Worm (Caenorhabditis elegans) whole organism, L4/young adult: ENCODE data around the gene lin-18.

Experiments
- W03F9.2 ChIP-seq: fragments of 150-350 bp; optimal IDR thresholded peaks from 2 replicates; lab custom pipeline; 2014; ENCODE audit warnings: missing biosample characterization, missing genetic modification characterization
- him-1 ChIP-seq: sonication (generic microtip); optimal IDR thresholded peaks from 2 replicates; lab custom pipeline; 2016; ENCODE audit warnings: missing genotype, missing genetic modification reagents, missing genetic modification characterization, missing compliant biosample characterization

- TF ChIP-seq him-1: no peak
- no peak for TF ChIP-seq W03F9.2
Observed at ce11 chrX:4006966-4007365, 48.6 kb downstream of the lin-18 start.
